Fruit fly (Drosophila melanogaster): ENCODE results near the gene sno.
A peak's percentile ranks its signal among the peaks of the same experiment; 100 is the strongest.

The sno gene

dm6 chrX:13233811-13234737 lies 22.6 kb upstream of the sno start:
- TF ChIP-seq CG14711 (tag; optimal IDR thresholded peaks at IDR 0.05) (peak; percentile 21), CG1620 (GFP tag; optimal IDR thresholded peaks at IDR 0.05) (peak; percentile 7), toe (GFP tag; optimal IDR thresholded peaks at IDR 0.05) (no peak), Clk (GFP tag; optimal IDR thresholded peaks at IDR 0.05) (no peak), Hr96 (GFP tag; optimal IDR thresholded peaks at IDR 0.05) (no peak), pad (GFP tag; optimal IDR thresholded peaks at IDR 0.05) (peak; percentile 32), Mnt (GFP tag; optimal IDR thresholded peaks at IDR 0.05) (no peak), cic (GFP tag; optimal IDR thresholded peaks at IDR 0.05) (no peak), CG5204 (GFP tag; optimal IDR thresholded peaks at IDR 0.05) (no peak), CG11617 (GFP tag; optimal IDR thresholded peaks at IDR 0.05) (no peak), tj (GFP tag; optimal IDR thresholded peaks at IDR 0.05) (no peak), cnc (optimal IDR thresholded peaks at IDR 0.05) (no peak), CG7101 (tag; optimal IDR thresholded peaks at IDR 0.05) (peak; percentile 20), CG7045 (GFP tag; optimal IDR thresholded peaks at IDR 0.05) (no peak), ovo (GFP tag; optimal IDR thresholded peaks at IDR 0.05) (no peak), CG12768 (GFP tag; optimal IDR thresholded peaks at IDR 0.05) (no peak), bab1 (GFP tag; optimal IDR thresholded peaks at IDR 0.05) (peak; percentile 17), Crg-1 (GFP tag; optimal IDR thresholded peaks at IDR 0.05) (no peak), CG33017 (tag; optimal IDR thresholded peaks at IDR 0.05) (no peak), kay (GFP tag; ENCODE audit: borderline replicate concordance) (no peak)

- TF ChIP-seq tj (GFP tag; optimal IDR thresholded peaks at IDR 0.05) (peak; percentile 29), cnc (optimal IDR thresholded peaks at IDR 0.05) (no peak)
Observed at dm6 chrX:13232406-13233195, 21.1 kb upstream of the sno start.

dm6 chrX:13230974-13231373 lies 19.5 kb upstream of the sno start:
- TF ChIP-seq tj (GFP tag; optimal IDR thresholded peaks at IDR 0.05) (peak; percentile 38), CG7101 (tag; optimal IDR thresholded peaks at IDR 0.05) (no peak)

- TF ChIP-seq tj (GFP tag; optimal IDR thresholded peaks at IDR 0.05) (peak; percentile 82), CG33017 (tag; optimal IDR thresholded peaks at IDR 0.05) (no peak)
Observed at dm6 chrX:13229824-13230223, 18.4 kb upstream of the sno start.

dm6 chrX:13229217-13229616 lies 17.7 kb upstream of the sno start:
- TF ChIP-seq ovo (GFP tag; optimal IDR thresholded peaks at IDR 0.05) (no peak), CG14711 (tag; optimal IDR thresholded peaks at IDR 0.05) (no peak), pad (GFP tag; optimal IDR thresholded peaks at IDR 0.05) (no peak), CG33017 (tag; optimal IDR thresholded peaks at IDR 0.05) (no peak), toe (GFP tag; optimal IDR thresholded peaks at IDR 0.05) (no peak), Hr96 (GFP tag; optimal IDR thresholded peaks at IDR 0.05) (no peak), CG11617 (GFP tag; optimal IDR thresholded peaks at IDR 0.05) (no peak), tj (GFP tag; optimal IDR thresholded peaks at IDR 0.05) (no peak), CG1620 (GFP tag; optimal IDR thresholded peaks at IDR 0.05) (no peak), cic (GFP tag; optimal IDR thresholded peaks at IDR 0.05) (no peak), Mnt (GFP tag; optimal IDR thresholded peaks at IDR 0.05) (no peak), CG7045 (GFP tag; optimal IDR thresholded peaks at IDR 0.05) (no peak)

- TF ChIP-seq CG7101 (tag; optimal IDR thresholded peaks at IDR 0.05) (no peak), CG12768 (GFP tag; optimal IDR thresholded peaks at IDR 0.05) (no peak), cnc (optimal IDR thresholded peaks at IDR 0.05) (no peak), CG7045 (GFP tag; optimal IDR thresholded peaks at IDR 0.05) (no peak), tj (GFP tag; optimal IDR thresholded peaks at IDR 0.05) (peak; percentile 20)
Observed at dm6 chrX:13228208-13228606, 16.7 kb upstream of the sno start.

dm6 chrX:13227505-13228207 lies 16.2 kb upstream of the sno start:
- TF ChIP-seq toe (GFP tag; optimal IDR thresholded peaks at IDR 0.05) (no peak), CG7045 (GFP tag; optimal IDR thresholded peaks at IDR 0.05) (no peak), CG11617 (GFP tag; optimal IDR thresholded peaks at IDR 0.05) (no peak), CG1620 (GFP tag; optimal IDR thresholded peaks at IDR 0.05) (no peak), cnc (optimal IDR thresholded peaks at IDR 0.05) (no peak), cic (GFP tag; optimal IDR thresholded peaks at IDR 0.05) (no peak)

Measured in whole organism, adult.